Worm (Caenorhabditis elegans) whole organism, young adult: Measurements from ENCODE around the gene T19C4.5.

Experiments
- B0035.1 ChIP-seq: sonication (generic microtip); optimal IDR thresholded peaks from 2 replicates; lab custom pipeline; 2016; ENCODE audit warnings: missing genetic modification characterization, mild to moderate bottlenecking, missing compliant biosample characterization, missing genotype, missing genetic modification reagents
- B0261.1 ChIP-seq: sonication (generic microtip); optimal IDR thresholded peaks from 2 replicates; lab custom pipeline; 2016; ENCODE audit warnings: mild to moderate bottlenecking, missing genetic modification characterization, moderate library complexity, missing compliant biosample characterization
- F33H1.4 ChIP-seq: fragments of 200-800 bp; sonication (Bioruptor generic); IDR thresholded peaks from 2 replicates; pipeline ENCODE4 v1.3.6; 2022; ENCODE audit warnings: missing genetic modification reagents, missing genetic modification characterization, missing compliant biosample characterization
- F37B4.10 ChIP-seq: fragments of 200-800 bp; sonication (Bioruptor generic); IDR thresholded peaks from 2 replicates; pipeline ENCODE4 v1.3.6; 2022; ENCODE audit warnings: missing genetic modification characterization, missing compliant biosample characterization
- F39B2.1 ChIP-seq: fragments of 200-800 bp; sonication (Bioruptor generic); IDR thresholded peaks from 2 replicates; pipeline ENCODE4 v1.3.6; 2022; ENCODE audit warnings: missing genetic modification reagents, missing genetic modification characterization, missing compliant biosample characterization
- F55B11.4 ChIP-seq: sonication (generic microtip); optimal IDR thresholded peaks from 2 replicates; lab custom pipeline; 2016; ENCODE audit warnings: missing compliant biosample characterization, missing genetic modification characterization, borderline replicate concordance; ENCODE audit not compliant: insufficient read depth
- K11D2.4 ChIP-seq: fragments of 200-800 bp; sonication (Bioruptor generic); IDR thresholded peaks from 2 replicates; pipeline ENCODE4 v1.3.6; 2022; ENCODE audit warnings: missing genetic modification reagents, missing genetic modification characterization, missing compliant biosample characterization
- K12H6.12 ChIP-seq: fragments of 200-800 bp; sonication (Bioruptor generic); optimal IDR thresholded peaks from 2 replicates; lab custom pipeline; 2018; ENCODE audit warnings: mild to moderate bottlenecking, missing genetic modification characterization, missing compliant biosample characterization
- Y56A3A.18 ChIP-seq: fragments of 200-800 bp; sonication (Bioruptor generic); IDR thresholded peaks from 2 replicates; pipeline ENCODE4 v1.3.6; 2022; ENCODE audit warnings: missing genetic modification reagents, missing genetic modification characterization, missing compliant biosample characterization
- Y79H2A.3 ChIP-seq: fragments of 200-800 bp; sonication (Bioruptor generic); conservative IDR thresholded peaks from 2 replicates; pipeline ENCODE4 v1.3.6; 2022; ENCODE audit warnings: missing genetic modification reagents, missing genetic modification characterization, missing compliant biosample characterization
- attf-6 ChIP-seq: fragments of 200-800 bp; sonication (Bioruptor generic); IDR thresholded peaks from 2 replicates; pipeline ENCODE4 v1.3.6; 2022; ENCODE audit warnings: missing genetic modification reagents, missing genetic modification characterization, missing compliant biosample characterization
- ceh-79 ChIP-seq: sonication (generic microtip); optimal IDR thresholded peaks from 2 replicates; lab custom pipeline; 2017; ENCODE audit warnings: mild to moderate bottlenecking, missing genetic modification characterization, missing compliant biosample characterization
- ceh-91 ChIP-seq: fragments of 200-800 bp; sonication (Bioruptor generic); IDR thresholded peaks from 2 replicates; pipeline ENCODE4 v1.3.6; 2022; ENCODE audit warnings: missing genetic modification reagents, missing genetic modification characterization, missing compliant biosample characterization
- chd-7 ChIP-seq: sonication (generic microtip); optimal IDR thresholded peaks from 2 replicates; lab custom pipeline; 2016; ENCODE audit warnings: mild to moderate bottlenecking, missing genetic modification characterization, moderate library complexity, missing compliant biosample characterization
- dox-1 ChIP-seq: fragments of 200-800 bp; sonication (Bioruptor generic); IDR thresholded peaks from 2 replicates; pipeline ENCODE4 v1.3.6; 2022; ENCODE audit warnings: missing genetic modification reagents, missing genetic modification characterization, missing compliant biosample characterization
- egrh-3 ChIP-seq: fragments of 200-800 bp; sonication (Bioruptor generic); IDR thresholded peaks from 2 replicates; pipeline ENCODE4 v1.3.6; 2022; ENCODE audit warnings: missing genetic modification reagents, missing genetic modification characterization, missing compliant biosample characterization
- ekl-4 ChIP-seq: fragments of 200-800 bp; sonication (Bioruptor generic); IDR thresholded peaks from 2 replicates; pipeline ENCODE4 v1.3.6; 2022; ENCODE audit warnings: missing genetic modification reagents, missing genetic modification characterization, missing compliant biosample characterization
- gei-17 ChIP-seq: fragments of 200-800 bp; sonication (Bioruptor generic); optimal IDR thresholded peaks from 2 replicates; lab custom pipeline; 2018; ENCODE audit warnings: mild to moderate bottlenecking, missing genetic modification characterization, missing compliant biosample characterization
- him-1 ChIP-seq: sonication (generic microtip); optimal IDR thresholded peaks from 2 replicates; lab custom pipeline; 2016; ENCODE audit warnings: missing genotype, missing genetic modification reagents, missing genetic modification characterization, missing compliant biosample characterization
- hmg-1.2 ChIP-seq: fragments of 200-800 bp; sonication (Bioruptor generic); IDR thresholded peaks from 2 replicates; pipeline ENCODE4 v1.3.6; 2022; ENCODE audit warnings: missing genetic modification reagents, missing genetic modification characterization, missing compliant biosample characterization
- lag-1 ChIP-seq: fragments of 200-800 bp; sonication (Bioruptor generic); IDR thresholded peaks from 2 replicates; pipeline ENCODE4 v1.3.6; 2022; ENCODE audit warnings: missing genetic modification reagents, missing genetic modification characterization, missing compliant biosample characterization
- lin-26 ChIP-seq: fragments of 200-800 bp; sonication (Bioruptor generic); IDR thresholded peaks from 2 replicates; pipeline ENCODE4 v1.3.6; 2022; ENCODE audit warnings: missing genetic modification reagents, missing genetic modification characterization, missing compliant biosample characterization
- madf-3 ChIP-seq: fragments of 200-800 bp; sonication (Bioruptor generic); IDR thresholded peaks from 2 replicates; pipeline ENCODE4 v1.3.6; 2022; ENCODE audit warnings: missing genetic modification reagents, missing genetic modification characterization, missing compliant biosample characterization
- madf-6 ChIP-seq: fragments of 200-800 bp; sonication (Bioruptor generic); IDR thresholded peaks from 2 replicates; pipeline ENCODE4 v1.3.6; 2022; ENCODE audit warnings: missing genetic modification reagents, missing genetic modification characterization, missing compliant biosample characterization
- nfya-2 ChIP-seq: fragments of 200-800 bp; sonication (Bioruptor generic); IDR thresholded peaks from 2 replicates; pipeline ENCODE4 v1.3.6; 2022; ENCODE audit warnings: missing genetic modification reagents, missing genetic modification characterization, missing compliant biosample characterization
- rec-8 ChIP-seq, 2 experiments: sonication (generic microtip); optimal IDR thresholded peaks; 2 replicates each; lab custom pipeline; 2016; ENCODE audit warnings: mild to moderate bottlenecking in 2 of 2, missing genetic modification characterization in 2 of 2, missing genetic modification reagents in 2 of 2, missing genotype in 2 of 2, missing biosample characterization in 1 of 2, missing compliant biosample characterization in 1 of 2, moderate library complexity in 1 of 2
- sdz-38 ChIP-seq: sonication (generic microtip); optimal IDR thresholded peaks from 2 replicates; lab custom pipeline; 2016; ENCODE audit warnings: missing genotype, missing genetic modification characterization, missing compliant biosample characterization
- somi-1 ChIP-seq: fragments of 200-800 bp; sonication (Bioruptor generic); optimal IDR thresholded peaks from 2 replicates; lab custom pipeline; 2018; ENCODE audit warnings: mild to moderate bottlenecking, missing genetic modification characterization, missing compliant biosample characterization
- tbp1 ChIP-seq: fragments of 200-800 bp; sonication (Bioruptor generic); optimal IDR thresholded peaks from 2 replicates; lab custom pipeline; 2018; ENCODE audit warnings: mild to moderate bottlenecking, missing genetic modification characterization, missing compliant biosample characterization
- unc-62 ChIP-seq: fragments of 150-350 bp; optimal IDR thresholded peaks from 2 replicates; lab custom pipeline; 2014; ENCODE audit warnings: missing biosample characterization, missing genetic modification reagents, missing genetic modification characterization
- xnd-1 ChIP-seq: sonication (generic microtip); optimal IDR thresholded peaks from 2 replicates; lab custom pipeline; 2016; ENCODE audit warnings: missing genotype, missing genetic modification reagents, missing genetic modification characterization, missing compliant biosample characterization

T19C4.5 gene

DNA sequence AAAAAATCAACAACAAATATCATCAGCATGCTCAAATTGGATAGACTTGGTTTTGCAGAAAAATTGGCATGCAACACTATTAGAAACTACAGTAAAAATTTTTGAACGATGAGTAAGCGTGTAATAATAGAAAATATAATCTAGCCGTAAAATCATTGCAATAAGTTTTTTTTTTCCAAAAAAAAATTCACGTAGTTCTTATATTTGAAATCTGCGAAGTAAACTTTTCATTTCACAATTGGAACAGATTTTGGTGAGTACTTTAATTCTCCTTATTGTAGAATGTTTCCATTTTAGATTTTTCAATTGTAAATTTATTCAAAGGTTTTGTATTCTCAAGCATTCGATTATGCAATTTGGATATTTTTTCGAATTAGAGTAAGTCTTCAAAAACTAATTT is 28.3 kb downstream of the T19C4.5 start, which contains the start of gene K10D6.3:
K10D6.3 (plus strand) TSS at position 301 of the 400 bp plus-strand sequence.
- TF ChIP-seq madf-3 (GFP tag; lab: Robert Waterston, UW) (no peak), ekl-4 (GFP tag; lab: Robert Waterston, UW) (no peak), egrh-3 (GFP tag; lab: Robert Waterston, UW) (no peak), ceh-91 (GFP tag; lab: Robert Waterston, UW) (no peak), F55B11.4 (tag; lab: Kevin White, UChicago) (no peak), ceh-79 (no peak), K11D2.4 (GFP tag; lab: Robert Waterston, UW) (no peak), dox-1 (GFP tag; lab: Robert Waterston, UW) (no peak), nfya-2 (GFP tag; lab: Robert Waterston, UW) (no peak), gei-17 (no peak), rec-8 (tag; optimal IDR thresholded peaks at IDR 0.05; lab: Kevin White, UChicago) (no peak), attf-6 (GFP tag; lab: Robert Waterston, UW) (no peak), F33H1.4 (GFP tag; lab: Robert Waterston, UW) (no peak), lin-26 (GFP tag; lab: Robert Waterston, UW) (no peak), sdz-38 (tag; lab: Kevin White, UChicago) (no peak)

DNA sequence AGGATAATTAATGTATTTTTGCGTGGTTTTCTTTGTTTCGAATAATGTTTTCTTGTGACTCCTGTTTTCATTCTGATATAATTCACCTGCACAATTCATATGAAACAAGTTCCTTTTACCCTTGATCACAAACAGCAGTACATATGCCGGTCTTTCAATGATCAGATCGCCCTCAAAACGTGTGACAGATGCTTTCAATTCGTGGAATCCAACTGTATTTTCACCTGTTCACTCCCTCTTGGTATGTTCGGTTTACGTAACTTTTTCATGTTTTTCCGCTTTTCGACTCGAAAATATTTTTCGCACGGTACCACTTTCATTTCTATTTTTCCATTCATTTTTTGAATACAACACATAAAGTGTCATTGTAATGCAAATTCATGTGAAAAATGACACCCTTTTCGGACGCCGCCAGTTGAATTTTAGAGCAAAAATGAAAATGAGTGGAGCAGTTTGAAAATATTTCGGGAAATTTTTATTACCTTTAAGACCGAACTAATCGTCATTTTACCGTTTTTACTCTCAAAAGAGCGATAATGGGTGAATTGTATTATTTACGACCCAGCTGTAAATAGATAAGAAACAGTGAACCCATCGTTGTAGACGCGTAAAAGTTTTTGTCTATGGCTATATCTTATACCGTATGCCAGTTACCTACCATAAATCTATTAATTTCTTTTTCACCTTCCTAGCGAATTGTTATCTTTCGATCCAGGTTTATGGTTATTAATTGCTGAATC is 30.0 kb downstream of the T19C4.5 start, which contains the start of gene K10D6.4:
K10D6.4 (plus strand) TSS at position 100 of the 740 bp plus-strand sequence.
- TF ChIP-seq hmg-1.2 (GFP tag; lab: Robert Waterston, UW) (no peak), xnd-1 (tag; lab: Kevin White, UChicago) (no peak), F39B2.1 (GFP tag; lab: Robert Waterston, UW) (no peak), chd-7 (tag; lab: Kevin White, UChicago) (no peak), Y79H2A.3 (no peak), B0261.1 (tag; lab: Kevin White, UChicago) (no peak), F37B4.10 (GFP tag; lab: Robert Waterston, UW) (no peak), somi-1 (GFP tag; lab: Kevin White, UChicago) (no peak), him-1 (tag; lab: Kevin White, UChicago) (no peak), tbp1 (GFP tag; lab: Kevin White, UChicago) (no peak), K12H6.12 (tag; lab: Kevin White, UChicago) (no peak), lag-1 (no peak), nfya-2 (GFP tag; lab: Robert Waterston, UW) (no peak), ceh-79 (no peak), ekl-4 (GFP tag; lab: Robert Waterston, UW) (no peak)

DNA sequence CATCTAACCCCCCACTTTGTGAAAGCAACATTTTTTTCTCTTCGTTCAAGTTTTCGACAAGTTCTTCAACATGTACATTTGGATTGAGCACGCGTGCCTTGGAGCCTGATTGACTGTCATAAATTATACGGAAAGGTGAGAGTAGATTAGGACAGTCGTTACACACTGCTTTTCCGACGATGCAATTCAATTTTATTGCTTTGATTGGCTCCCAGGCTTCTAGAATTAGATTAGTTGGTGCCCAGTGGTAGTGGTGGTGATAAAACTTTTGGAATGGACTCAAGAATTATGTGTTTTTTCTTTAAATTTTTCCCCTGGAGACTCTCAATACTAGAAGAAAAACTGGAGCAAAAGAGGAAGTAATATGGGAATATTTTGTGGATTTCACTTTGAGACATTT is 32.4 kb downstream of the T19C4.5 start:
- no peak for TF ChIP-seq K11D2.4 (GFP tag; lab: Robert Waterston, UW)

- TF ChIP-seq madf-6 (no peak), B0035.1 (tag; lab: Kevin White, UChicago) (no peak), unc-62 (GFP tag; lab: Kevin White, UChicago) (peak; percentile 5), Y56A3A.18 (GFP tag; lab: Robert Waterston, UW) (no peak)
Observed at ce11 chrV:11206467-11206866, 34.5 kb downstream of the T19C4.5 start.
